Worm (Caenorhabditis elegans): ENCODE data around the gene agl-1.

DNA sequence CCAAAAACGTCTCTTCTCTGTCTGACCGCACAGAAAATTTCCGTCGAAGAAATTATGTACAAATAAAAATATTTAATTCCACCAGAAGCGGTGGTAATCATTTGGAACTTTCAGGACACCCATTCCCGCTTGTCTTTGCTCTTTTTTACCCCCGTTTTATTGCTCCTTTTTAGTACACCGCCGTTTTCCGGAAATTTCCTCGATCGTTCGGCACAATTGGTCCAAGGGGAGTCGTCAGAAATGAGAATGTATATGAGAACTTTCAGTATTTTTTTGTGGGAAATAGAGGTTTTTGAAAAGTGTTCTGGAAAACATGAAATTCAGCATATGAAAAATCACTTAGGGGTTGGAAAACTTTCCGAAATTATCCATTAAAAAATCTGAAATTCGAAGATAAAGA is 22.9 kb upstream of the agl-1 start:
- no peak for TF ChIP-seq him-1 (tag; optimal IDR thresholded peaks at IDR 0.05)
- no peak for TF ChIP-seq W03F9.2 (tag; optimal IDR thresholded peaks at IDR 0.05)
- no peak for TF ChIP-seq dao-5 (tag; optimal IDR thresholded peaks at IDR 0.05)
